Fruit fly (Drosophila melanogaster) whole organism, pupa: ENCODE data around the gene CG6661.

Experiments used
- CG14655 ChIP-seq: fragments of 200-800 bp; sonication (Bioruptor generic); optimal IDR thresholded peaks from 3 replicates; lab custom pipeline; 2017; ENCODE audit warnings: mild to moderate bottlenecking, missing biosample characterization, missing genetic modification reagents, missing genetic modification characterization
- CG8301 ChIP-seq: fragments of 200-800 bp; sonication (Bioruptor generic); optimal IDR thresholded peaks from 2 replicates; lab custom pipeline; 2018; ENCODE audit warnings: missing biosample characterization, mild to moderate bottlenecking, missing genetic modification characterization
- CG9948 ChIP-seq: fragments of 200-800 bp; sonication (Bioruptor generic); optimal IDR thresholded peaks from 2 replicates; lab custom pipeline; 2018; ENCODE audit warnings: missing biosample characterization, mild to moderate bottlenecking, missing genetic modification characterization, moderate library complexity
- D1 ChIP-seq: fragments of 200-800 bp; sonication (Bioruptor generic); optimal IDR thresholded peaks from 2 replicates; lab custom pipeline; 2018; ENCODE audit warnings: missing biosample characterization, mild to moderate bottlenecking, missing genetic modification characterization, moderate library complexity
- Snoo ChIP-seq: fragments of 200-800 bp; sonication (Bioruptor generic); optimal IDR thresholded peaks from 3 replicates; lab custom pipeline; 2017; ENCODE audit warnings: missing biosample characterization, mild to moderate bottlenecking, missing genetic modification characterization, inconsistent platforms

DNA sequence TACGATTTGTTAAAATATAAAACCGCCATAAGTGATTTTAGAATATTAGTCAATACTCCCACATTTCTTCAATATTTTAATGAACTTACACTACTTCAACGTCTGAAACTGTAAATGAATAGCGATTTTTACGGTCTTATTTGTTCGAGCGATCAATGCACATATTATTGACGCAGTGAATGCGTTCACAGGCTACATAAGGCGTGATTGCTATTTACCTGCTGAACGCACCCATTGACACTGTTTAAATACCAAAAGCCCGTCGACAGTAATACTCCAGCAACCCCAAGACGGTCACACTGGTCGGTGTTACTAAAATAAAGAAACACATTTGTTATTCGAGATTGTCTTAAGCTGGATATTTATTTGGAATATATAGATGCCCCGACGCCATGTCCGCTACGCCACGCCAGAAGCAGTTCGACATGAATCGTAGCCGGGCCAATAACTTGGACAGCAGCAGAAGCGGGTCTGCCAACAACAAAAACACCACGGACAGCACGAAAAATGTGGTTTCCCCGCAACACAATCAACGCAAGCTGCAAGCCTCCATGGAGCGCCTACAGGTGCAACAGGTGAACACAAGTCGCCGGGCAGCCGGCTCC, 16.5 kb downstream of the CG6661 start, which contains the start of gene CG6833:
- TF ChIP-seq CG8301 (tag; lab: Kevin White, UChicago) (peak; percentile 44), CG14655 (GFP tag; lab: Kevin White, UChicago) (peak; percentile 54), D1 (tag; lab: Kevin White, UChicago) (no peak), Snoo (tag; lab: Kevin White, UChicago) (peak; percentile 35), CG9948 (peak; percentile 61)
